Worm (Caenorhabditis elegans): ENCODE measurements around the gene Y49F6B.13.

DNA sequence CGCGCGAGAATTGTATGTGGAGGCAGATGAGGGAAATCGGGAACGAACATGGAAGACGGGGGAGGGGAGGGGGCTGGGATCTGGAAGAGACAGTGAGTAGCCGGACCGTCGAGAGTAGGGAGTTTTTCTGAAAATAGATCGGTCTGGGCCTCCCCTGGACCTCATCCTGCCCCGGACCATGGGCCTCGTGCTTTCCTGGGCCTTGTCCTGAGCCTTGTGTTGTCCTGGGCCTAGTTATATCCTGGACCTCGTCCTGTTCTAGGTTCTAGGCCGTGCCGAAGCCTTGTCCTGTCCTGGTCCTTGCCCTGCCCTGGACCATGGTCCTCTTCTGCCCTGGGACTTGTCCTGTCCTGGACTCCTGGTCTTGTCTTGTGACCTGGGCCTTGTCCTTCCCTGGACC, 34.1 kb downstream of the Y49F6B.13 start:
- no peak for TF ChIP-seq him-1 (tag; optimal IDR thresholded peaks at IDR 0.05)
- no peak for TF ChIP-seq W03F9.2 (tag; optimal IDR thresholded peaks at IDR 0.05)
- TF ChIP-seq dao-5 (tag; optimal IDR thresholded peaks at IDR 0.05): no peak
